Worm (Caenorhabditis elegans) whole organism, L4 larva: ENCODE data around the gene F33E11.3.

Experiments used
- D1046.2 ChIP-seq: fragments of 200-800 bp; sonication (Bioruptor generic); IDR thresholded peaks from 2 replicates; pipeline ENCODE4 v1.3.6; 2022; ENCODE audit warnings: missing genetic modification characterization, missing compliant biosample characterization
- F10B5.3 ChIP-seq: sonication (generic microtip); optimal IDR thresholded peaks from 2 replicates; lab custom pipeline; 2016; ENCODE audit warnings: mild to moderate bottlenecking, missing genetic modification characterization, missing compliant biosample characterization
- F49E8.2 ChIP-seq: sonication (generic microtip); optimal IDR thresholded peaks from 2 replicates; lab custom pipeline; 2016; ENCODE audit warnings: missing compliant biosample characterization, mild to moderate bottlenecking, missing genetic modification characterization, borderline replicate concordance
- T26A8.4 ChIP-seq: fragments of 200-800 bp; sonication (Bioruptor generic); IDR thresholded peaks from 2 replicates; pipeline ENCODE4 v1.3.6; 2022; ENCODE audit warnings: missing genetic modification characterization, missing compliant biosample characterization
- aha-1 ChIP-seq: fragments of 150-350 bp; peaks from one replicate; lab custom pipeline; 2014; ENCODE audit warnings: missing biosample characterization, missing genetic modification characterization
- ceh-28 ChIP-seq: fragments of 150-350 bp; optimal IDR thresholded peaks from 2 replicates; lab custom pipeline; 2014; ENCODE audit warnings: missing biosample characterization, missing genetic modification reagents, missing genetic modification characterization
- ceh-62 ChIP-seq: sonication (generic microtip); optimal IDR thresholded peaks from 2 replicates; lab custom pipeline; 2017; ENCODE audit warnings: missing biosample characterization, missing genetic modification characterization
- daf-16 ChIP-seq, 3 experiments: sonication (generic microtip); optimal IDR thresholded peaks; 2 replicates each; lab custom pipeline; 2016 to 2017; ENCODE audit warnings: missing genetic modification characterization in 3 of 3, missing genetic modification reagents in 3 of 3, mild to moderate bottlenecking in 2 of 3, missing compliant biosample characterization in 2 of 3, missing biosample characterization in 1 of 3, moderate library complexity in 1 of 3
- daf-8 ChIP-seq: fragments of 200-800 bp; sonication (Bioruptor generic); IDR thresholded peaks from 2 replicates; pipeline ENCODE4 v1.3.6; 2022; ENCODE audit warnings: missing genetic modification characterization, missing compliant biosample characterization
- dmd-6 ChIP-seq: fragments of 200-800 bp; sonication (Bioruptor generic); IDR thresholded peaks from 2 replicates; pipeline ENCODE4 v1.3.6; 2022; ENCODE audit warnings: missing genetic modification reagents, missing genetic modification characterization, missing compliant biosample characterization
- dmd-9 ChIP-seq: fragments of 200-800 bp; sonication (Bioruptor generic); IDR thresholded peaks from 2 replicates; pipeline ENCODE4 v1.3.6; 2022; ENCODE audit warnings: missing genetic modification reagents, missing genetic modification characterization, missing compliant biosample characterization
- dpl-1 ChIP-seq: fragments of 150-350 bp; optimal IDR thresholded peaks from 2 replicates; lab custom pipeline; 2014; ENCODE audit warnings: missing biosample characterization, missing genetic modification reagents, missing genetic modification characterization
- duxl-1 ChIP-seq: sonication (generic microtip); optimal IDR thresholded peaks from 2 replicates; lab custom pipeline; 2016; ENCODE audit warnings: mild to moderate bottlenecking, missing genetic modification characterization, moderate library complexity, missing compliant biosample characterization; ENCODE audit not compliant: poor library complexity
- dve-1 ChIP-seq: sonication (generic microtip); optimal IDR thresholded peaks from 2 replicates; lab custom pipeline; 2017; ENCODE audit warnings: antibody characterized with exemption, mild to moderate bottlenecking, missing genetic modification characterization, missing compliant biosample characterization; ENCODE audit not compliant: insufficient read depth
- egl-27 ChIP-seq: sonication (generic microtip); optimal IDR thresholded peaks from 3 replicates; lab custom pipeline; 2017; ENCODE audit warnings: missing biosample characterization, missing genetic modification reagents, missing genetic modification characterization
- gei-8 ChIP-seq: fragments of 200-800 bp; sonication (Bioruptor generic); optimal IDR thresholded peaks from 2 replicates; lab custom pipeline; 2018; ENCODE audit warnings: mild to moderate bottlenecking, missing genetic modification characterization, missing compliant biosample characterization
- hlh-30 ChIP-seq: sonication (generic microtip); optimal IDR thresholded peaks from 2 replicates; lab custom pipeline; 2017; ENCODE audit warnings: antibody characterized with exemption, mild to moderate bottlenecking, missing genetic modification characterization, missing compliant biosample characterization; ENCODE audit not compliant: insufficient read depth
- lim-7 ChIP-seq: fragments of 200-800 bp; sonication (Bioruptor generic); IDR thresholded peaks from 2 replicates; pipeline ENCODE4 v1.3.6; 2022; ENCODE audit warnings: missing genetic modification characterization, missing compliant biosample characterization
- lin-1 ChIP-seq: fragments of 200-800 bp; sonication (Bioruptor generic); IDR thresholded peaks from 2 replicates; pipeline ENCODE4 v1.3.6; 2022; ENCODE audit warnings: missing genetic modification reagents, missing genetic modification characterization, missing compliant biosample characterization
- lin-29 ChIP-seq: fragments of 200-800 bp; sonication (Bioruptor generic); IDR thresholded peaks from 2 replicates; pipeline ENCODE4 v1.3.6; 2022; ENCODE audit warnings: missing genetic modification reagents, missing genetic modification characterization, missing compliant biosample characterization
- madf-9 ChIP-seq: fragments of 200-800 bp; sonication (Bioruptor generic); conservative IDR thresholded peaks from 2 replicates; pipeline ENCODE4 v1.3.6; 2022; ENCODE audit warnings: missing genetic modification reagents, missing genetic modification characterization, missing compliant biosample characterization
- nhr-102 ChIP-seq: sonication (generic microtip); optimal IDR thresholded peaks from 2 replicates; lab custom pipeline; 2016; ENCODE audit warnings: mild to moderate bottlenecking, missing genetic modification characterization, moderate library complexity, missing compliant biosample characterization
- nhr-28 ChIP-seq: fragments of 150-350 bp; optimal IDR thresholded peaks from 2 replicates; lab custom pipeline; 2014; ENCODE audit warnings: missing biosample characterization, missing genetic modification characterization
- nhr-48 ChIP-seq: sonication (generic microtip); optimal IDR thresholded peaks from 2 replicates; lab custom pipeline; 2016; ENCODE audit warnings: mild to moderate bottlenecking, missing genetic modification characterization, missing compliant biosample characterization
- nhr-77 ChIP-seq: fragments of 150-350 bp; optimal IDR thresholded peaks from 2 replicates; lab custom pipeline; 2014; ENCODE audit warnings: missing biosample characterization, missing genetic modification characterization
- pha-4 ChIP-seq, 2 experiments: fragments of 150-350 bp in 1 of 2; fragments of 200-800 bp in 1 of 2; sonication (Bioruptor generic) in 1 of 2; IDR thresholded peaks in 1 of 2; optimal IDR thresholded peaks in 1 of 2; 2 replicates each; pipeline versions ENCODE4 v1.3.6 to Lab custom; 2014 to 2022; ENCODE audit warnings: missing genetic modification characterization in 2 of 2, missing genetic modification reagents in 2 of 2, missing biosample characterization in 1 of 2, missing compliant biosample characterization in 1 of 2
- php-3 ChIP-seq: fragments of 200-800 bp; sonication (Bioruptor generic); IDR thresholded peaks from 2 replicates; pipeline ENCODE4 v1.3.6; 2022; ENCODE audit warnings: missing genetic modification reagents, missing genetic modification characterization, missing compliant biosample characterization
- saeg-2 ChIP-seq: fragments of 200-800 bp; sonication (Bioruptor generic); IDR thresholded peaks from 2 replicates; pipeline ENCODE4 v1.3.6; 2022; ENCODE audit warnings: missing genetic modification reagents, missing genetic modification characterization, missing compliant biosample characterization
- skn-1 ChIP-seq: fragments of 150-350 bp; optimal IDR thresholded peaks from 2 replicates; lab custom pipeline; 2014; ENCODE audit warnings: missing biosample characterization, missing genetic modification characterization
- snpc-1.2 ChIP-seq: fragments of 200-800 bp; sonication (Bioruptor generic); IDR thresholded peaks from 2 replicates; pipeline ENCODE4 v1.3.6; 2022; ENCODE audit warnings: missing genetic modification reagents, missing genetic modification characterization, missing compliant biosample characterization
- unc-62 ChIP-seq, 3 experiments: fragments of 150-350 bp in 1 of 3; sonication (generic microtip); optimal IDR thresholded peaks in 2 of 3; peaks in 1 of 3; 1 replicate in 1 of 3; 2 replicates in 2 of 3; lab custom pipeline; 2014 to 2017; ENCODE audit warnings: missing biosample characterization in 3 of 3, missing genetic modification characterization in 3 of 3, missing genetic modification reagents in 3 of 3, missing genotype in 1 of 3
- vab-7 ChIP-seq: fragments of 200-800 bp; sonication (Bioruptor generic); IDR thresholded peaks from 2 replicates; pipeline ENCODE4 v1.3.6; 2022; ENCODE audit warnings: missing genetic modification reagents, missing genetic modification characterization, missing compliant biosample characterization
- zip-11 ChIP-seq: fragments of 200-800 bp; sonication (Bioruptor generic); IDR thresholded peaks from 2 replicates; pipeline ENCODE4 v1.3.6; 2022; ENCODE audit warnings: missing genetic modification characterization, missing compliant biosample characterization

Gene F33E11.3

DNA sequence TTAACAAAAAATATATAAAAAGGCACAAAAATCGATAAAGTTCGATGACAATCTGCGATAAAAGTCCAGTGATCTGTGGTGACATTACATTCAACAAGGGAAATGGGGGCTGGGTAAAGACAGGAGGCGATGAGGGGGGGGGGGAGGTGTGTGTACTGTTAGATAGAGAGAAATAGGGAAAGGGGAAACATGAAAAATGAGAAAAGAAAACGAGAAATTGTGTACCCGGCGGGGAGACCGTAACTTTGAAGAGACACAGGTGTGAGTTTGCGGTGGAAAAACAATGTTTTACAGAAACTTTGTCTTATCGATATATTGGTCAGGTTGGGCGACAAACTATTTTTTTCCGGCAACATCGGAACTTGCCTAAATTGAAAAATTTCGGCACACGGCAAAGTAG is 44.2 kb downstream of the F33E11.3 start:
- peak; percentile 41 for TF ChIP-seq nhr-28 (tag; lab: Kevin White, UChicago)
- TF ChIP-seq F10B5.3 (tag; lab: Kevin White, UChicago) = no peak
- TF ChIP-seq dve-1 (tag; lab: Kevin White, UChicago) = peak; percentile 37
- no peak for TF ChIP-seq daf-16 (GFP tag; optimal IDR thresholded peaks at IDR 0.05; lab: Kevin White, UChicago)
- peak; percentile 73 for TF ChIP-seq daf-16 (tag; optimal IDR thresholded peaks at IDR 0.05; lab: Kevin White, UChicago)
- TF ChIP-seq pha-4 (GFP tag; IDR thresholded peaks at IDR 0.05; lab: Robert Waterston, UW) = 0 out of 2 replicates have a peak, but pooled peaks have one; percentile 10
- no peak for TF ChIP-seq pha-4 (tag; optimal IDR thresholded peaks at IDR 0.05; lab: Kevin White, UChicago)
- peak; percentile 12 for TF ChIP-seq nhr-77 (tag; lab: Kevin White, UChicago)

DNA sequence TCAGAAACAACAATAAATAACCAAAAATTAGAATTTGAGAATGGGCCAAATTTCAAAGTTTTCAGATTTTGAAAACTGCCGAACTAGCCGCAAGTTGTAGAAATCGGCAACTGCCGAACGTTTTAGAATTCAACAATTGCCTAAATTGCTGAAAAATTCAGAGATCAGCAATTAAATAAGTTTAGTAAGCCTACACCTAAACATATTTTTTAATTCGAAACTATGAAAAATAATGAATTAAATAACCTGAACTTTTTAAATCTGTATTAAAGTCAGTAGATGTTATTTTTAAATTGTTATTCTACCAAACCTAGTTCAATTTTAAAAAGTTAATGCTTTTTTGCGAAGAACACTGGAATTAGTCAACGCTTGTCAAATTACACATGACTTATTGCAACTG is 45.8 kb downstream of the F33E11.3 start, which contains the start of gene nhr-204:
nhr-204 (minus strand) TSS at position 101 of the 400 bp plus-strand sequence.
- no peak for TF ChIP-seq gei-8 (GFP tag; lab: Kevin White, UChicago)
- no peak for TF ChIP-seq duxl-1
- no peak for TF ChIP-seq zip-11 (GFP tag; lab: Robert Waterston, UW)
- TF ChIP-seq ceh-28 (tag; lab: Kevin White, UChicago) = no peak
- no peak for TF ChIP-seq dmd-6 (GFP tag; lab: Robert Waterston, UW)

ce11 chrV:254591-254990 is 49.9 kb downstream of the F33E11.3 start, which contains the start of gene str-121:
Gene str-121 (minus strand): TSS chrV:254691.
- TF ChIP-seq nhr-48 (tag; lab: Kevin White, UChicago) (no peak), php-3 (GFP tag; lab: Robert Waterston, UW) (no peak), unc-62 (GFP tag; optimal IDR thresholded peaks at IDR 0.05 in 1 of 2; lab: Kevin White, UChicago) (peak in 1 of 2 experiments; percentile 0), unc-62 (tag; optimal IDR thresholded peaks at IDR 0.05; lab: Kevin White, UChicago) (no peak)

- TF ChIP-seq D1046.2 (GFP tag; lab: Robert Waterston, UW) (no peak), vab-7 (GFP tag; lab: Robert Waterston, UW) (no peak), skn-1 (no peak), lim-7 (GFP tag; lab: Robert Waterston, UW) (no peak), snpc-1.2 (GFP tag; lab: Robert Waterston, UW) (no peak), dpl-1 (GFP tag; lab: Kevin White, UChicago) (no peak), dmd-9 (GFP tag; lab: Robert Waterston, UW) (no peak), madf-9 (GFP tag; lab: Robert Waterston, UW) (no peak), hlh-30 (no peak), egl-27 (tag; lab: Kevin White, UChicago) (no peak), daf-8 (GFP tag; lab: Robert Waterston, UW) (no peak), F49E8.2 (no peak), aha-1 (no peak), saeg-2 (no peak), lin-29 (no peak), T26A8.4 (no peak), nhr-102 (no peak), lin-1 (GFP tag; lab: Robert Waterston, UW) (no peak), ceh-62 (tag; lab: Kevin White, UChicago) (no peak)
These were observed 52.9 kb downstream of the F33E11.3 start, which contains the start of gene oac-39 for ce11 chrV:251652-252051. Gene oac-39 (minus strand): TSS chrV:251752.
